Worm (Caenorhabditis elegans) whole organism, L2 larva: ENCODE results near the gene F58B4.2.

ENCODE experiments used
- C34F6.9 ChIP-seq: fragments of 150-350 bp; optimal IDR thresholded peaks from 2 replicates; lab custom pipeline; 2014; ENCODE audit warnings: missing biosample characterization, missing genetic modification characterization
- ama-1 ChIP-seq: fragments of 150-350 bp; optimal IDR thresholded peaks from 2 replicates; lab custom pipeline; 2018; ENCODE audit warnings: inconsistent platforms
- dmd-4 ChIP-seq: sonication (generic microtip); optimal IDR thresholded peaks from 2 replicates; lab custom pipeline; 2017; ENCODE audit warnings: missing biosample characterization, missing genetic modification characterization
- egl-27 ChIP-seq: sonication (generic microtip); optimal IDR thresholded peaks from 3 replicates; lab custom pipeline; 2017; ENCODE audit warnings: missing biosample characterization, missing genetic modification reagents, missing genetic modification characterization
- elt-3 ChIP-seq: sonication (generic microtip); optimal IDR thresholded peaks from 2 replicates; lab custom pipeline; 2017; ENCODE audit warnings: missing biosample characterization, missing genetic modification characterization
- lin-11 ChIP-seq: fragments of 150-350 bp; sonication (generic microtip); optimal IDR thresholded peaks from 2 replicates; lab custom pipeline; 2014; ENCODE audit warnings: missing biosample characterization, missing genetic modification characterization, inconsistent platforms, mixed read lengths
- lin-39 ChIP-seq: fragments of 150-350 bp; optimal IDR thresholded peaks from 2 replicates; lab custom pipeline; 2014; ENCODE audit warnings: missing biosample characterization, missing genetic modification reagents, missing genetic modification characterization
- lsy-2 ChIP-seq, 2 experiments: fragments of 150-350 bp in 1 of 2; sonication (generic microtip) in 1 of 2; optimal IDR thresholded peaks; 2 replicates each; lab custom pipeline; 2014 to 2017; ENCODE audit warnings: missing biosample characterization in 2 of 2, missing genetic modification characterization in 2 of 2
- nhr-11 ChIP-seq: fragments of 150-350 bp; optimal IDR thresholded peaks from 2 replicates; lab custom pipeline; 2014; ENCODE audit warnings: missing biosample characterization, missing genetic modification characterization
- nhr-237 ChIP-seq: fragments of 150-350 bp; optimal IDR thresholded peaks from 2 replicates; lab custom pipeline; 2014; ENCODE audit warnings: missing biosample characterization, missing genetic modification characterization
- nhr-25 ChIP-seq: fragments of 150-350 bp; sonication (generic microtip); optimal IDR thresholded peaks from 3 replicates; lab custom pipeline; 2014; ENCODE audit warnings: missing biosample characterization, missing genetic modification characterization
- nhr-77 ChIP-seq: fragments of 150-350 bp; optimal IDR thresholded peaks from 2 replicates; lab custom pipeline; 2014; ENCODE audit warnings: missing biosample characterization, missing genetic modification characterization

ce11 chrV:10886405-10886887, 31.8 kb downstream of the F58B4.2 start, which contains the start of gene F32D8.3:
- TF ChIP-seq lsy-2 (tag; optimal IDR thresholded peaks at IDR 0.05; lab: Kevin White, UChicago) = no peak
- TF ChIP-seq egl-27 = no peak
- no peak for TF ChIP-seq C34F6.9
- TF ChIP-seq elt-3 (tag; lab: Kevin White, UChicago) = no peak
- TF ChIP-seq nhr-77 = no peak
- peak; percentile 19 for TF ChIP-seq nhr-25 (tag; lab: Kevin White, UChicago)
- TF ChIP-seq nhr-11 (tag; lab: Kevin White, UChicago) = no peak
- no peak for TF ChIP-seq dmd-4 (tag; lab: Kevin White, UChicago)
- no peak for TF ChIP-seq ama-1 (lab: Kevin White, UChicago)
- no peak for TF ChIP-seq nhr-237 (tag; lab: Kevin White, UChicago)
- TF ChIP-seq lin-39 (tag; lab: Kevin White, UChicago) = no peak
- TF ChIP-seq lin-11 (tag; lab: Kevin White, UChicago) = no peak
